Worm (Caenorhabditis elegans) whole organism, young adult: ENCODE measurements around the gene immt-1.

ENCODE experiments used
- B0019.2 ChIP-seq: fragments of 200-800 bp; sonication (Bioruptor generic); conservative IDR thresholded peaks from 2 replicates; pipeline ENCODE4 v1.3.6; 2022; ENCODE audit warnings: missing genetic modification reagents, missing genetic modification characterization, missing compliant biosample characterization
- C06A6.2 ChIP-seq: fragments of 200-800 bp; sonication (Bioruptor generic); conservative IDR thresholded peaks from 2 replicates; pipeline ENCODE4 v1.3.6; 2022; ENCODE audit warnings: missing genetic modification characterization, missing compliant biosample characterization
- F55B11.4 ChIP-seq: sonication (generic microtip); optimal IDR thresholded peaks from 2 replicates; lab custom pipeline; 2016; ENCODE audit warnings: missing compliant biosample characterization, missing genetic modification characterization, borderline replicate concordance; ENCODE audit not compliant: insufficient read depth
- F57A8.1 ChIP-seq: fragments of 200-800 bp; sonication (Bioruptor generic); optimal IDR thresholded peaks from 2 replicates; lab custom pipeline; 2018; ENCODE audit warnings: mild to moderate bottlenecking, missing genetic modification characterization, moderate library complexity, missing compliant biosample characterization
- F57C9.4 ChIP-seq: sonication (generic microtip); optimal IDR thresholded peaks from 2 replicates; lab custom pipeline; 2017; ENCODE audit warnings: mild to moderate bottlenecking, missing genetic modification characterization, missing compliant biosample characterization
- K11D2.4 ChIP-seq: fragments of 200-800 bp; sonication (Bioruptor generic); IDR thresholded peaks from 2 replicates; pipeline ENCODE4 v1.3.6; 2022; ENCODE audit warnings: missing genetic modification reagents, missing genetic modification characterization, missing compliant biosample characterization
- Y53G8AR.9 ChIP-seq: fragments of 200-800 bp; sonication (Bioruptor generic); conservative IDR thresholded peaks from 2 replicates; pipeline ENCODE4 v1.3.6; 2022; ENCODE audit warnings: missing genetic modification reagents, missing genetic modification characterization, missing compliant biosample characterization
- Y79H2A.3 ChIP-seq: fragments of 200-800 bp; sonication (Bioruptor generic); conservative IDR thresholded peaks from 2 replicates; pipeline ENCODE4 v1.3.6; 2022; ENCODE audit warnings: missing genetic modification reagents, missing genetic modification characterization, missing compliant biosample characterization
- Y95B8A.8 ChIP-seq: fragments of 200-800 bp; sonication (Bioruptor generic); IDR thresholded peaks from 2 replicates; pipeline ENCODE4 v1.3.6; 2022; ENCODE audit warnings: missing genetic modification reagents, missing genetic modification characterization, missing compliant biosample characterization
- ZK185.1 ChIP-seq: sonication (generic microtip); optimal IDR thresholded peaks from 2 replicates; lab custom pipeline; 2016; ENCODE audit warnings: mild to moderate bottlenecking, missing genetic modification characterization, missing compliant biosample characterization; ENCODE audit not compliant: poor library complexity, severe bottlenecking
- ama-1 ChIP-seq, 3 experiments: fragments of 150-350 bp in 1 of 3; sonication (generic microtip) in 2 of 3; optimal IDR thresholded peaks; 2 replicates each; lab custom pipeline; 2014 to 2018; ENCODE audit warnings: missing biosample characterization in 2 of 3, missing genetic modification characterization in 2 of 3, missing genetic modification reagents in 2 of 3
- aptf-2 ChIP-seq: fragments of 200-800 bp; sonication (Bioruptor generic); conservative IDR thresholded peaks from 2 replicates; pipeline ENCODE4 v1.3.6; 2022; ENCODE audit warnings: missing genetic modification reagents, missing genetic modification characterization, missing compliant biosample characterization
- bed-2 ChIP-seq: fragments of 200-800 bp; sonication (Bioruptor generic); IDR thresholded peaks from 2 replicates; pipeline ENCODE4 v1.3.6; 2022; ENCODE audit warnings: missing genetic modification reagents, missing genetic modification characterization, missing compliant biosample characterization
- ccch-3 ChIP-seq: fragments of 200-800 bp; sonication (Bioruptor generic); optimal IDR thresholded peaks from 2 replicates; lab custom pipeline; 2018; ENCODE audit warnings: mild to moderate bottlenecking, missing genetic modification characterization, missing compliant biosample characterization
- ceh-58 ChIP-seq: fragments of 200-800 bp; sonication (Bioruptor generic); IDR thresholded peaks from 2 replicates; pipeline ENCODE4 v1.3.6; 2022; ENCODE audit warnings: missing genetic modification characterization, missing compliant biosample characterization
- chd-7 ChIP-seq: sonication (generic microtip); optimal IDR thresholded peaks from 2 replicates; lab custom pipeline; 2016; ENCODE audit warnings: mild to moderate bottlenecking, missing genetic modification characterization, moderate library complexity, missing compliant biosample characterization
- dox-1 ChIP-seq: fragments of 200-800 bp; sonication (Bioruptor generic); IDR thresholded peaks from 2 replicates; pipeline ENCODE4 v1.3.6; 2022; ENCODE audit warnings: missing genetic modification reagents, missing genetic modification characterization, missing compliant biosample characterization
- egl-18 ChIP-seq: fragments of 200-800 bp; sonication (Bioruptor generic); IDR thresholded peaks from 2 replicates; pipeline ENCODE4 v1.3.6; 2022; ENCODE audit warnings: missing genetic modification reagents, missing genetic modification characterization, missing compliant biosample characterization
- egl-44 ChIP-seq: fragments of 200-800 bp; sonication (Bioruptor generic); IDR thresholded peaks from 2 replicates; pipeline ENCODE4 v1.3.6; 2022; ENCODE audit warnings: missing genetic modification reagents, missing genetic modification characterization, missing compliant biosample characterization
- ets-4 ChIP-seq: fragments of 200-800 bp; sonication (Bioruptor generic); optimal IDR thresholded peaks from 2 replicates; lab custom pipeline; 2018; ENCODE audit warnings: mild to moderate bottlenecking, missing genetic modification characterization, missing compliant biosample characterization
- hlh-26 ChIP-seq: fragments of 200-800 bp; sonication (Bioruptor generic); conservative IDR thresholded peaks from 2 replicates; pipeline ENCODE4 v1.3.6; 2022; ENCODE audit warnings: missing genetic modification reagents, missing genetic modification characterization, missing compliant biosample characterization
- hmg-1.2 ChIP-seq: fragments of 200-800 bp; sonication (Bioruptor generic); IDR thresholded peaks from 2 replicates; pipeline ENCODE4 v1.3.6; 2022; ENCODE audit warnings: missing genetic modification reagents, missing genetic modification characterization, missing compliant biosample characterization
- lag-1 ChIP-seq: fragments of 200-800 bp; sonication (Bioruptor generic); IDR thresholded peaks from 2 replicates; pipeline ENCODE4 v1.3.6; 2022; ENCODE audit warnings: missing genetic modification reagents, missing genetic modification characterization, missing compliant biosample characterization
- let-607 ChIP-seq, 2 experiments: fragments of 200-800 bp in 1 of 2; sonication (Bioruptor generic) in 1 of 2; sonication (generic microtip) in 1 of 2; optimal IDR thresholded peaks; 2 replicates each; lab custom pipeline; 2016 to 2018; ENCODE audit warnings: mild to moderate bottlenecking in 2 of 2, missing compliant biosample characterization in 2 of 2, missing genetic modification characterization in 2 of 2, moderate library complexity in 2 of 2, missing genotype in 1 of 2
- lin-35 ChIP-seq, 3 experiments: fragments of 150-350 bp in 2 of 3; sonication (generic microtip) in 1 of 3; optimal IDR thresholded peaks; 2 replicates each; lab custom pipeline; 2014 to 2018; ENCODE audit warnings: missing biosample characterization in 3 of 3, missing genetic modification characterization in 3 of 3, missing genetic modification reagents in 3 of 3
- lin-54 ChIP-seq: fragments of 200-800 bp; sonication (Bioruptor generic); optimal IDR thresholded peaks from 2 replicates; lab custom pipeline; 2018; ENCODE audit warnings: mild to moderate bottlenecking, missing genetic modification characterization, missing compliant biosample characterization
- lsl-1 ChIP-seq: fragments of 200-800 bp; sonication (Bioruptor generic); optimal IDR thresholded peaks from 2 replicates; lab custom pipeline; 2018; ENCODE audit warnings: mild to moderate bottlenecking, missing genetic modification characterization, moderate library complexity, missing compliant biosample characterization
- madf-6 ChIP-seq: fragments of 200-800 bp; sonication (Bioruptor generic); IDR thresholded peaks from 2 replicates; pipeline ENCODE4 v1.3.6; 2022; ENCODE audit warnings: missing genetic modification reagents, missing genetic modification characterization, missing compliant biosample characterization
- mcd-1 ChIP-seq: fragments of 200-800 bp; sonication (Bioruptor generic); IDR thresholded peaks from 2 replicates; pipeline ENCODE4 v1.3.6; 2022; ENCODE audit warnings: missing genetic modification reagents, missing genetic modification characterization, missing compliant biosample characterization
- mxl-1 ChIP-seq: sonication (generic microtip); optimal IDR thresholded peaks from 2 replicates; lab custom pipeline; 2016; ENCODE audit warnings: missing genetic modification characterization, missing compliant biosample characterization
- nfyb-1 ChIP-seq: fragments of 200-800 bp; sonication (Bioruptor generic); IDR thresholded peaks from 2 replicates; pipeline ENCODE4 v1.3.6; 2022; ENCODE audit warnings: missing genetic modification reagents, missing genetic modification characterization, missing compliant biosample characterization
- nhr-179 ChIP-seq: sonication (generic microtip); optimal IDR thresholded peaks from 2 replicates; lab custom pipeline; 2016; ENCODE audit warnings: mild to moderate bottlenecking, missing genetic modification characterization, missing compliant biosample characterization
- nhr-27 ChIP-seq: fragments of 200-800 bp; sonication (Bioruptor generic); optimal IDR thresholded peaks from 2 replicates; lab custom pipeline; 2018; ENCODE audit warnings: mild to moderate bottlenecking, missing genetic modification characterization, moderate library complexity, missing compliant biosample characterization
- nhr-90 ChIP-seq: sonication (generic microtip); optimal IDR thresholded peaks from 2 replicates; lab custom pipeline; 2016; ENCODE audit warnings: missing genotype, mild to moderate bottlenecking, missing genetic modification characterization, missing compliant biosample characterization
- sdz-38 ChIP-seq: sonication (generic microtip); optimal IDR thresholded peaks from 2 replicates; lab custom pipeline; 2016; ENCODE audit warnings: missing genotype, missing genetic modification characterization, missing compliant biosample characterization
- snpc-4 ChIP-seq, 5 experiments: fragments of 150-350 bp in 1 of 5; sonication (generic microtip) in 4 of 5; optimal IDR thresholded peaks; 2 replicates each; lab custom pipeline; 2014 to 2018; ENCODE audit warnings: missing genetic modification characterization in 5 of 5, missing biosample characterization in 3 of 5, antibody characterized with exemption in 2 of 5, mild to moderate bottlenecking in 2 of 5, missing compliant biosample characterization in 2 of 5, missing genotype in 2 of 5, moderate library complexity in 2 of 5, missing genetic modification reagents in 1 of 5
- tbp1 ChIP-seq: fragments of 200-800 bp; sonication (Bioruptor generic); optimal IDR thresholded peaks from 2 replicates; lab custom pipeline; 2018; ENCODE audit warnings: mild to moderate bottlenecking, missing genetic modification characterization, missing compliant biosample characterization
- xnd-1 ChIP-seq: sonication (generic microtip); optimal IDR thresholded peaks from 2 replicates; lab custom pipeline; 2016; ENCODE audit warnings: missing genotype, missing genetic modification reagents, missing genetic modification characterization, missing compliant biosample characterization
- zim-3 ChIP-seq: sonication (generic microtip); optimal IDR thresholded peaks from 2 replicates; lab custom pipeline; 2017; ENCODE audit warnings: mild to moderate bottlenecking, missing genetic modification characterization, moderate library complexity, missing compliant biosample characterization
- ztf-18 ChIP-seq: sonication (generic microtip); optimal IDR thresholded peaks from 2 replicates; lab custom pipeline; 2016; ENCODE audit warnings: missing genotype, mild to moderate bottlenecking, missing genetic modification characterization, missing compliant biosample characterization
- ztf-22 ChIP-seq: fragments of 200-800 bp; sonication (Bioruptor generic); optimal IDR thresholded peaks from 2 replicates; lab custom pipeline; 2018; ENCODE audit warnings: mild to moderate bottlenecking, missing genetic modification characterization, moderate library complexity, missing compliant biosample characterization
- ztf-25 ChIP-seq: fragments of 200-800 bp; sonication (Bioruptor generic); IDR thresholded peaks from 2 replicates; pipeline ENCODE4 v1.3.6; 2022; ENCODE audit warnings: missing genetic modification reagents, missing genetic modification characterization, missing compliant biosample characterization
- ztf-3 ChIP-seq: fragments of 200-800 bp; sonication (Bioruptor generic); optimal IDR thresholded peaks from 2 replicates; lab custom pipeline; 2018; ENCODE audit warnings: mild to moderate bottlenecking, missing genetic modification characterization, missing compliant biosample characterization
- ztf-6 ChIP-seq: fragments of 200-800 bp; sonication (Bioruptor generic); IDR thresholded peaks from 2 replicates; pipeline ENCODE4 v1.3.6; 2022; ENCODE audit warnings: missing genetic modification reagents, missing genetic modification characterization, missing compliant biosample characterization

Gene immt-1

ce11 chrX:2698197-2698800 lies 11.3 kb upstream of the immt-1 start (continued):
- no peak for TF ChIP-seq ceh-58 (GFP tag; lab: Robert Waterston, UW)
- TF ChIP-seq let-607 (tag; optimal IDR thresholded peaks at IDR 0.05; lab: Kevin White, UChicago) = peak in 1 of 2 experiments; percentile 7
- no peak for TF ChIP-seq sdz-38 (tag; lab: Kevin White, UChicago)
- TF ChIP-seq chd-7 (tag; lab: Kevin White, UChicago) = no peak
- TF ChIP-seq egl-18 (GFP tag; lab: Robert Waterston, UW) = no peak
- no peak for TF ChIP-seq hmg-1.2 (GFP tag; lab: Robert Waterston, UW)
- TF ChIP-seq ets-4 = no peak
- no peak for TF ChIP-seq F57A8.1 (GFP tag; lab: Kevin White, UChicago)
- TF ChIP-seq xnd-1 (tag; lab: Kevin White, UChicago) = no peak
- TF ChIP-seq zim-3 (tag; lab: Kevin White, UChicago) = no peak
- TF ChIP-seq K11D2.4 (GFP tag; lab: Robert Waterston, UW) = no peak
- TF ChIP-seq mxl-1 = no peak
- no peak for TF ChIP-seq lin-35 (GFP tag; optimal IDR thresholded peaks at IDR 0.05; lab: Kevin White, UChicago)
- TF ChIP-seq ztf-22 (GFP tag; lab: Kevin White, UChicago) = no peak
- no peak for TF ChIP-seq ccch-3
- no peak for TF ChIP-seq madf-6 (GFP tag; lab: Robert Waterston, UW)

- TF ChIP-seq Y79H2A.3 (no peak), egl-44 (GFP tag; lab: Robert Waterston, UW) (no peak), lsl-1 (GFP tag; lab: Kevin White, UChicago) (no peak), F57C9.4 (no peak), ama-1 (optimal IDR thresholded peaks at IDR 0.05; lab: Kevin White, UChicago) (no peak), ama-1 (GFP tag; optimal IDR thresholded peaks at IDR 0.05; lab: Kevin White, UChicago) (no peak), dox-1 (GFP tag; lab: Robert Waterston, UW) (no peak), mcd-1 (GFP tag; lab: Robert Waterston, UW) (no peak), xnd-1 (tag; lab: Kevin White, UChicago) (no peak), hlh-26 (GFP tag; lab: Robert Waterston, UW) (no peak), ztf-25 (no peak), Y53G8AR.9 (GFP tag; lab: Robert Waterston, UW) (no peak), F55B11.4 (tag; lab: Kevin White, UChicago) (no peak)
Measured at ce11 chrX:2697645-2698044, 10.7 kb upstream of the immt-1 start.

DNA sequence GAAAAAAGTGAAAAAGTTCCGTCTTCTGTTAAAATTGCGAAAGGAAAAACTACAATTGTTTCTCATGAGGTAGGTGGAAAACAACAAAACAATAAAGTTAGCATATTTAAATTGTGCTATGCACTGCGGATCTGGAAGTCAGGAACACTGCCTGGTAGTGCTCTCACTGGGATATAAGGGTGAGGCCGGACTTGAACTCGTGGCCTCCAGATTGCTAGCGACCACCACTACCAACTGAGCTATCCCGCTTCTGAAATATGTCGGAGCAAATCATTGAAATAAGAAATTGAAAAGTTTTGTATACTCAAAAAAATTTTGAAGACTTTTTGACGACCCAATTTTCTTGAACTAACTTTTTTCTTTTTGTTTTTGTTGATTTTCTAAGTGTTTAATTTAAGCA lies 9.6 kb upstream of the immt-1 start:
- TF ChIP-seq nfyb-1 (no peak), ztf-18 (tag; lab: Kevin White, UChicago) (no peak), ccch-3 (no peak), ZK185.1 (tag; lab: Kevin White, UChicago) (no peak), aptf-2 (GFP tag; lab: Robert Waterston, UW) (no peak), nhr-27 (tag; lab: Kevin White, UChicago) (no peak), nhr-90 (tag; lab: Kevin White, UChicago) (no peak), B0019.2 (no peak), ztf-25 (no peak), tbp1 (GFP tag; lab: Kevin White, UChicago) (peak; percentile 61), ztf-6 (GFP tag; lab: Robert Waterston, UW) (no peak), lag-1 (GFP tag; lab: Robert Waterston, UW) (no peak), snpc-4 (GFP tag; optimal IDR thresholded peaks at IDR 0.05; lab: Kevin White, UChicago) (no peak), snpc-4 (tag; optimal IDR thresholded peaks at IDR 0.05; lab: Kevin White, UChicago) (peak in 1 of 4 experiments; percentile 9), lin-54 (GFP tag; lab: Kevin White, UChicago) (no peak), ztf-3 (no peak), nhr-179 (no peak), Y95B8A.8 (GFP tag; lab: Robert Waterston, UW) (no peak), dox-1 (GFP tag; lab: Robert Waterston, UW) (0 out of 2 replicates have a peak, but pooled peaks have one; percentile 15), C06A6.2 (GFP tag; lab: Robert Waterston, UW) (no peak), bed-2 (no peak), F55B11.4 (tag; lab: Kevin White, UChicago) (no peak), chd-7 (tag; lab: Kevin White, UChicago) (no peak)
